Fruit fly (Drosophila melanogaster): ENCODE measurements around the gene Ude.

The Ude gene

DNA sequence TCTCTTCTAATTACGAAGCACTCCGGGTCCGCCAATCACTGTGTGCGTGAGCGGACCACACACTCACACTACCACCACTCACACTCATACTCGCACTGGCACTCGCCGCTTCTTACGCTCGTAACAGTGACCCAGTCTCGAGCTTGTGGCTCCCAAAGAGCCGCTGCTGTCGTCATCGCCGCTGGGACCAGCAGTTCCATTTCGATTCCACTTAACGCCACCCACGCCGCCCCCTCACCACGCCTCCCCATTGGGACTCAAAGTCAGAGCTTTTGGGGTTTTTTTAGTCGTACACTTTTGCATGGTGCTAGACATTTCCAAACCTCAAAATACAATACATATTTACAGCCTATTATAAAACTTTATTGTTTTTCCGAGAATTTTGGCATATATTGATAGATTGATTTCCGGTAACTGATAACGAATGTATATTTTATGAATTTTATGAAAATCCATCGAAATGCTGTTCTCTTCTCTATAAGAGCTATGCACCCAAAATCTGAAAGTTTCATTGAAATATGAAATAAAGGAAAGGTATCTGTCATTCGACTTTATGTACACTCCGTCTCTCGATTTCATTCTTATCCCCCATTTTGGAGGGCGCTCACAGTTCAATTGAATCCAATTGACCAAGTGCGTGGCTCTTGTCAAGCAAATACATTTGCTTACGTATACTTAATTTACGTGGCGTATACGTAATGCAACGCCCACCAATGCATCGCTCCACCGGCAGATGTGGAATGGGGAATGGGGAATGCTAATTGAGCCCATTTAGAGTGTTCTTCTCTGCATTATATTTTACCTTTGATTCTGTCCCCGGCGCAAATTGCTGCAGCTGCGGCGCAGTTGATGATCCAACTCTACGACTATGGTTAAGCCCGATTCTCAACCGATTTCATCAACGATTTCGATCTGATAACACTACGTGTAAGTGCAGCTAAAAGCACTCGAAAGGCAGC, 27.9 kb downstream of the Ude start, which contains the start of gene CG42331 (continued):
- TF ChIP-seq CG4328 (GFP tag; optimal IDR thresholded peaks at IDR 0.05) (peak; percentile 9), Pdp1 (GFP tag; optimal IDR thresholded peaks at IDR 0.05) (peak; percentile 45 to 48), Usf (GFP tag; optimal IDR thresholded peaks at IDR 0.05) (no peak), sr (GFP tag; IDR thresholded peaks at IDR 0.05) (peak; percentile 66; the same call in 2 of the 3 replicates), sens-2 (GFP tag; IDR thresholded peaks at IDR 0.05) (no peak), sug (tag; optimal IDR thresholded peaks at IDR 0.05) (peak; percentile 92), wor (GFP tag; IDR thresholded peaks at IDR 0.05) (0 out of 2 replicates have a peak, but pooled peaks have one; percentile 15), z (GFP tag; IDR thresholded peaks at IDR 0.05) (peak; percentile 71; the same call in 2 of the 3 replicates), Trl (optimal IDR thresholded peaks at IDR 0.05) (peak; percentile 35 to 60), Trl (GFP tag; optimal IDR thresholded peaks at IDR 0.05) (peak; percentile 27), CG9932 (GFP tag; IDR thresholded peaks at IDR 0.05) (0 out of 2 replicates have a peak, but pooled peaks have one; percentile 6), CG15601 (tag; optimal IDR thresholded peaks at IDR 0.05) (peak; percentile 31), CG3163 (GFP tag; optimal IDR thresholded peaks at IDR 0.05) (peak; percentile 16), mld (GFP tag; IDR thresholded peaks at IDR 0.05; ENCODE audit: partially characterized antibody) (no peak), Aef1 (GFP tag; IDR thresholded peaks at IDR 0.05) (peak; percentile 55; the same call in 2 of the 3 replicates), CG10462 (GFP tag; optimal IDR thresholded peaks at IDR 0.05) (peak; percentile 3), dmrt99B (tag; optimal IDR thresholded peaks at IDR 0.05) (peak; percentile 84), CG31441 (GFP tag; IDR thresholded peaks at IDR 0.05) (peak; percentile 71), CG6272 (GFP tag; IDR thresholded peaks at IDR 0.05) (no peak), CG10543 (GFP tag; optimal IDR thresholded peaks at IDR 0.05) (peak; percentile 85), CG16815 (GFP tag; optimal IDR thresholded peaks at IDR 0.05) (no peak), CG4282 (GFP tag; optimal IDR thresholded peaks at IDR 0.05) (no peak), luna (GFP tag; optimal IDR thresholded peaks at IDR 0.05) (no peak), slbo (GFP tag; IDR thresholded peaks at IDR 0.05) (peak; percentile 47; the same call in 1 of the 2 replicates), Kr (GFP tag; optimal IDR thresholded peaks at IDR 0.05) (no peak), chm (GFP tag; IDR thresholded peaks at IDR 0.05) (peak; percentile 18; the same call in 1 of the 2 replicates), CG11398 (GFP tag; optimal IDR thresholded peaks at IDR 0.05) (no peak), slp2 (GFP tag; optimal IDR thresholded peaks at IDR 0.05) (peak; percentile 52), tgo (GFP tag; IDR thresholded peaks at IDR 0.05) (no peak; the same call in 2 of the 3 replicates), CG32772 (GFP tag; IDR thresholded peaks at IDR 0.05) (no peak), CG12744 (GFP tag; optimal IDR thresholded peaks at IDR 0.05) (peak; percentile 11), CG11456 (GFP tag; IDR thresholded peaks at IDR 0.05) (no peak), vfl (GFP tag; optimal IDR thresholded peaks at IDR 0.05) (no peak), al (GFP tag; IDR thresholded peaks at IDR 0.05) (peak; percentile 48; the same call in 1 of the 2 replicates), gfzf (GFP tag; optimal IDR thresholded peaks at IDR 0.05) (no peak), CG32532 (GFP tag; IDR thresholded peaks at IDR 0.05) (no peak), Atf-2 (GFP tag; optimal IDR thresholded peaks at IDR 0.05) (peak; percentile 53), sd (tag; optimal IDR thresholded peaks at IDR 0.05) (peak; percentile 17), Doc2 (GFP tag; IDR thresholded peaks at IDR 0.05) (no peak), grau (tag; optimal IDR thresholded peaks at IDR 0.05) (peak; percentile 72), CG4424 (GFP tag; optimal IDR thresholded peaks at IDR 0.05) (peak; percentile 52), ac (GFP tag; optimal IDR thresholded peaks at IDR 0.05) (no peak), cas (GFP tag; IDR thresholded peaks at IDR 0.05) (no peak), CG10959 (GFP tag; IDR thresholded peaks at IDR 0.05) (no peak), CG9797 (GFP tag; optimal IDR thresholded peaks at IDR 0.05) (no peak), H15 (GFP tag; IDR thresholded peaks at IDR 0.05) (peak; percentile 42; the same call in 1 of the 3 replicates), Adf1 (GFP tag; IDR thresholded peaks at IDR 0.05) (peak; percentile 71), CG13123 (GFP tag; optimal IDR thresholded peaks at IDR 0.05) (no peak), Fer2 (tag; optimal IDR thresholded peaks at IDR 0.05) (no peak), pfk (GFP tag; optimal IDR thresholded peaks at IDR 0.05) (no peak)

Data from whole organism, embryonic.